Fruit fly (Drosophila melanogaster) whole organism, pupa: ENCODE data around the gene Nrd1.

ENCODE experiments used
- CG10348 ChIP-seq: fragments of 200-800 bp; sonication (Bioruptor generic); IDR thresholded peaks from 2 replicates; pipeline ENCODE4 v1.3.6; 2022; ENCODE audit warnings: missing biosample characterization, missing genetic modification characterization
- CG12605 ChIP-seq: fragments of 200-800 bp; sonication (Bioruptor generic); IDR thresholded peaks from 2 replicates; pipeline ENCODE4 v1.3.6; 2022; ENCODE audit warnings: missing biosample characterization, missing genetic modification characterization
- CG13204 ChIP-seq: fragments of 200-800 bp; sonication (Bioruptor generic); optimal IDR thresholded peaks from 2 replicates; lab custom pipeline; 2018; ENCODE audit warnings: missing biosample characterization, mild to moderate bottlenecking, missing genetic modification characterization, moderate library complexity
- CG14655 ChIP-seq: fragments of 200-800 bp; sonication (Bioruptor generic); optimal IDR thresholded peaks from 3 replicates; lab custom pipeline; 2017; ENCODE audit warnings: mild to moderate bottlenecking, missing biosample characterization, missing genetic modification reagents, missing genetic modification characterization
- CG15710 ChIP-seq: fragments of 200-800 bp; sonication (Bioruptor generic); optimal IDR thresholded peaks from 2 replicates; lab custom pipeline; 2018; ENCODE audit warnings: missing biosample characterization, mild to moderate bottlenecking, missing genetic modification characterization, moderate library complexity
- CG17806 ChIP-seq: fragments of 200-800 bp; sonication (Bioruptor generic); optimal IDR thresholded peaks from 2 replicates; lab custom pipeline; 2018; ENCODE audit warnings: missing biosample characterization, mild to moderate bottlenecking, missing genetic modification characterization, moderate library complexity
- CG32121 ChIP-seq: fragments of 200-800 bp; sonication (Bioruptor generic); IDR thresholded peaks from 2 replicates; pipeline ENCODE4 v1.3.6; 2022; ENCODE audit warnings: missing biosample characterization, missing genetic modification characterization
- CG34367 ChIP-seq: fragments of 200-800 bp; sonication (Bioruptor generic); optimal IDR thresholded peaks from 2 replicates; lab custom pipeline; 2018; ENCODE audit warnings: missing biosample characterization, mild to moderate bottlenecking, missing genetic modification characterization
- CG4496 ChIP-seq: fragments of 200-800 bp; sonication (Bioruptor generic); IDR thresholded peaks from 3 replicates; pipeline ENCODE4 v1.3.6; 2022; ENCODE audit warnings: missing biosample characterization, missing genetic modification characterization
- CG8159 ChIP-seq: fragments of 200-800 bp; sonication (Bioruptor generic); optimal IDR thresholded peaks from 3 replicates; lab custom pipeline; 2018; ENCODE audit warnings: missing biosample characterization, mild to moderate bottlenecking, missing genetic modification characterization, moderate library complexity
- CG8301 ChIP-seq: fragments of 200-800 bp; sonication (Bioruptor generic); optimal IDR thresholded peaks from 2 replicates; lab custom pipeline; 2018; ENCODE audit warnings: missing biosample characterization, mild to moderate bottlenecking, missing genetic modification characterization
- CG9948 ChIP-seq: fragments of 200-800 bp; sonication (Bioruptor generic); optimal IDR thresholded peaks from 2 replicates; lab custom pipeline; 2018; ENCODE audit warnings: missing biosample characterization, mild to moderate bottlenecking, missing genetic modification characterization, moderate library complexity
- D1 ChIP-seq: fragments of 200-800 bp; sonication (Bioruptor generic); optimal IDR thresholded peaks from 2 replicates; lab custom pipeline; 2018; ENCODE audit warnings: missing biosample characterization, mild to moderate bottlenecking, missing genetic modification characterization, moderate library complexity
- EcR ChIP-seq: fragments of 200-800 bp; sonication (Bioruptor generic); optimal IDR thresholded peaks from 3 replicates; lab custom pipeline; 2019; ENCODE audit warnings: missing biosample characterization, missing genetic modification characterization, mild to moderate bottlenecking, moderate library complexity, missing genetic modification reagents
- Ets98B ChIP-seq: fragments of 200-800 bp; sonication (Bioruptor generic); IDR thresholded peaks from 2 replicates; pipeline ENCODE4 v1.3.6; 2022; ENCODE audit warnings: missing biosample characterization, missing genetic modification characterization
- Pif1A ChIP-seq: fragments of 200-800 bp; sonication (Bioruptor generic); optimal IDR thresholded peaks from 3 replicates; lab custom pipeline; 2016; ENCODE audit warnings: missing biosample characterization, missing genetic modification characterization
- Pif1B ChIP-seq: fragments of 200-800 bp; sonication (Bioruptor generic); optimal IDR thresholded peaks from 3 replicates; lab custom pipeline; 2016; ENCODE audit warnings: missing biosample characterization, missing genetic modification characterization
- Snoo ChIP-seq: fragments of 200-800 bp; sonication (Bioruptor generic); optimal IDR thresholded peaks from 3 replicates; lab custom pipeline; 2017; ENCODE audit warnings: missing biosample characterization, mild to moderate bottlenecking, missing genetic modification characterization, inconsistent platforms
- fd96Ca ChIP-seq: fragments of 200-800 bp; sonication (Bioruptor generic); IDR thresholded peaks from 3 replicates; pipeline ENCODE4 v1.3.6; 2022; ENCODE audit warnings: missing biosample characterization, missing genetic modification characterization
- gl ChIP-seq: fragments of 200-800 bp; sonication (Bioruptor generic); optimal IDR thresholded peaks from 2 replicates; lab custom pipeline; 2018; ENCODE audit warnings: missing biosample characterization, mild to moderate bottlenecking, missing genetic modification characterization
- rn ChIP-seq: fragments of 200-800 bp; sonication (Bioruptor generic); IDR thresholded peaks from 2 replicates; pipeline ENCODE4 v1.3.6; 2022; ENCODE audit warnings: missing biosample characterization, missing genetic modification characterization

The Nrd1 gene

dm6 chrX:11868866-11869265 is at the start of gene Nrd1, which contains the start of gene CG1847:
Gene Nrd1 (minus strand): TSS chrX:11868893.
Gene CG1847 (plus strand): TSS chrX:11869170.
- no peak for TF ChIP-seq Ets98B (GFP tag; lab: Robert Waterston, UW)
- TF ChIP-seq Pif1B (GFP tag; lab: Kevin White, UChicago), result no peak
- TF ChIP-seq, all 21 proteins: peak for 0

dm6 chrX:11917056-11917633 is 48.5 kb upstream of the Nrd1 start, which contains the start of gene pot:
Gene pot (minus strand): TSS chrX:11917260.
- TF ChIP-seq CG14655 (no peak), Ets98B (GFP tag; lab: Robert Waterston, UW) (peak; percentile 43; the same call in 1 of the 2 replicates), fd96Ca (GFP tag; lab: Robert Waterston, UW) (0 out of 3 replicates have a peak, but pooled peaks have one; percentile 21), CG8159 (tag; lab: Kevin White, UChicago) (no peak), CG13204 (GFP tag; lab: Kevin White, UChicago) (no peak), CG17806 (tag; lab: Kevin White, UChicago) (no peak), CG34367 (no peak), CG4496 (GFP tag; lab: Robert Waterston, UW) (no peak), CG9948 (no peak), gl (no peak), CG12605 (0 out of 2 replicates have a peak, but pooled peaks have one; percentile 16), rn (no peak), EcR (GFP tag; lab: Kevin White, UChicago) (no peak)

dm6 chrX:11915154-11915593 is 46.5 kb upstream of the Nrd1 start:
- TF ChIP-seq rn, result peak; percentile 67
- TF ChIP-seq fd96Ca (GFP tag; lab: Robert Waterston, UW), result peak; percentile 58; the same call in 2 of the 3 replicates
- peak; percentile 90 for TF ChIP-seq CG32121 (GFP tag; lab: Robert Waterston, UW)
- peak; percentile 66 for TF ChIP-seq Pif1A (GFP tag; lab: Kevin White, UChicago)
- peak; percentile 78 for TF ChIP-seq Ets98B (GFP tag; lab: Robert Waterston, UW)
- peak; percentile 79 for TF ChIP-seq D1 (tag; lab: Kevin White, UChicago)
- TF ChIP-seq CG4496 (GFP tag; lab: Robert Waterston, UW), result peak; percentile 84
- peak; percentile 92 for TF ChIP-seq CG15710 (tag; lab: Kevin White, UChicago)
- TF ChIP-seq CG13204 (GFP tag; lab: Kevin White, UChicago), result peak; percentile 80
- peak; percentile 42 for TF ChIP-seq EcR (GFP tag; lab: Kevin White, UChicago)
- peak; percentile 90 for TF ChIP-seq CG14655
- peak; percentile 45; the same call in 1 of the 2 replicates for TF ChIP-seq CG10348 (GFP tag; lab: Robert Waterston, UW)
- TF ChIP-seq Snoo (tag; lab: Kevin White, UChicago), result peak; percentile 86
- peak; percentile 87 for TF ChIP-seq CG17806 (tag; lab: Kevin White, UChicago)
- peak; percentile 81 for TF ChIP-seq Pif1B (GFP tag; lab: Kevin White, UChicago)
- peak; percentile 90 for TF ChIP-seq CG8301 (tag; lab: Kevin White, UChicago)
- TF ChIP-seq CG34367, result peak; percentile 87
- TF ChIP-seq gl, result peak; percentile 65
- TF ChIP-seq CG9948, result peak; percentile 87
- peak; percentile 80 for TF ChIP-seq CG12605
- TF ChIP-seq CG8159 (tag; lab: Kevin White, UChicago), result peak; percentile 93

dm6 chrX:11913581-11913980 is 44.9 kb upstream of the Nrd1 start:
- TF ChIP-seq CG17806 (tag; lab: Kevin White, UChicago), result no peak
- TF ChIP-seq Pif1A (GFP tag; lab: Kevin White, UChicago), result no peak
- no peak for TF ChIP-seq CG12605
- peak; percentile 23 for TF ChIP-seq EcR (GFP tag; lab: Kevin White, UChicago)
- no peak for TF ChIP-seq CG4496 (GFP tag; lab: Robert Waterston, UW)

dm6 chrX:11906818-11907281 is 38.2 kb upstream of the Nrd1 start, which contains the start of gene CG43156:
Gene CG43156 (minus strand): TSS chrX:11906868.
- no peak for TF ChIP-seq CG34367
- no peak for TF ChIP-seq Ets98B (GFP tag; lab: Robert Waterston, UW)
- TF ChIP-seq CG17806 (tag; lab: Kevin White, UChicago), result no peak
- TF ChIP-seq CG15710 (tag; lab: Kevin White, UChicago), result no peak
- TF ChIP-seq Pif1B (GFP tag; lab: Kevin White, UChicago), result no peak
- TF ChIP-seq gl, result no peak
- TF ChIP-seq CG10348 (GFP tag; lab: Robert Waterston, UW), result no peak
- TF ChIP-seq CG9948, result no peak
- TF ChIP-seq CG13204 (GFP tag; lab: Kevin White, UChicago), result no peak
- no peak for TF ChIP-seq CG14655
- TF ChIP-seq EcR (GFP tag; lab: Kevin White, UChicago), result no peak
- TF ChIP-seq CG8301 (tag; lab: Kevin White, UChicago), result no peak

dm6 chrX:11905144-11905543 is 36.5 kb upstream of the Nrd1 start, which contains the start of gene Upf1:
Gene Upf1 (minus strand): TSS chrX:11905371.
- TF ChIP-seq Snoo (tag; lab: Kevin White, UChicago), result no peak
- no peak for TF ChIP-seq Ets98B (GFP tag; lab: Robert Waterston, UW)
- no peak for TF ChIP-seq CG10348 (GFP tag; lab: Robert Waterston, UW)
- TF ChIP-seq CG17806 (tag; lab: Kevin White, UChicago), result no peak
- TF ChIP-seq gl, result no peak
- TF ChIP-seq Pif1A (GFP tag; lab: Kevin White, UChicago), result no peak
- TF ChIP-seq, all 21 proteins: peak for 0
